Fruit fly (Drosophila melanogaster) whole organism, pupa: ENCODE measurements around the gene Mettl14.
A peak's percentile ranks its signal among the peaks of the same experiment; 100 is the strongest.

Source experiments
- CG12605 ChIP-seq: fragments of 200-800 bp; sonication (Bioruptor generic); IDR thresholded peaks from 2 replicates; pipeline ENCODE4 v1.3.6; 2022; ENCODE audit warnings: missing biosample characterization, missing genetic modification characterization
- CG34367 ChIP-seq: fragments of 200-800 bp; sonication (Bioruptor generic); optimal IDR thresholded peaks from 2 replicates; lab custom pipeline; 2018; ENCODE audit warnings: missing biosample characterization, mild to moderate bottlenecking, missing genetic modification characterization
- CG4496 ChIP-seq: fragments of 200-800 bp; sonication (Bioruptor generic); IDR thresholded peaks from 3 replicates; pipeline ENCODE4 v1.3.6; 2022; ENCODE audit warnings: missing biosample characterization, missing genetic modification characterization
- CG8301 ChIP-seq: fragments of 200-800 bp; sonication (Bioruptor generic); optimal IDR thresholded peaks from 2 replicates; lab custom pipeline; 2018; ENCODE audit warnings: missing biosample characterization, mild to moderate bottlenecking, missing genetic modification characterization
- CG9948 ChIP-seq: fragments of 200-800 bp; sonication (Bioruptor generic); optimal IDR thresholded peaks from 2 replicates; lab custom pipeline; 2018; ENCODE audit warnings: missing biosample characterization, mild to moderate bottlenecking, missing genetic modification characterization, moderate library complexity

DNA sequence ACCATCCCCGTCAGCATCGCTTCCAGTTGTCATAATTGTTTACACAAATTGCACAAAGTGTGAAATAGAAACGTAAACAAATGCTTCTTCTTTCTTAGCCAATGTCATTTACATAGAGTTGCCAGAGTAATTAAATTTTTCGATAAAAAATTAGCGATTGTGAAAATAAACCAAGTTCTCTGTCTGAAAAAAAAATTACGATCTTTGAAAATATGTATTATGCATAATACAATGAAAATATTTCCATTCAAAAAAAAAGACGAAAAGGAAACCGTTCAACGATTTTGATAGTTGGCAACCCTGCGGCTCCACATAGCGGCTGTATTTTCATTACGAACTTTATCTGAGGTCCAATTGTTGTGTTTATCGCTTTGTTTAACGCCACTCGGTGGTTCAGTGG is 2.9 kb downstream of the Mettl14 start, which contains the start of the genes CG7810 and CG7806:
- TF ChIP-seq CG8301 (no peak), CG12605 (peak; percentile 93), CG4496 (GFP tag; lab: Robert Waterston, UW) (peak; percentile 95), CG34367 (tag; lab: Kevin White, UChicago) (peak; percentile 87), CG9948 (tag; lab: Kevin White, UChicago) (peak; percentile 81)
